Worm (Caenorhabditis elegans) whole organism, L1 larva: ENCODE data around the gene C03E10.1.

Experiments used
- ama-1 ChIP-seq: fragments of 150-350 bp; optimal IDR thresholded peaks from 2 replicates; lab custom pipeline; 2014
- blmp-1 ChIP-seq: fragments of 150-350 bp; optimal IDR thresholded peaks from 2 replicates; lab custom pipeline; 2014; ENCODE audit warnings: missing biosample characterization, missing genetic modification characterization
- ceh-82 ChIP-seq, 3 experiments: fragments of 150-350 bp in 1 of 3; sonication (generic microtip) in 2 of 3; optimal IDR thresholded peaks; 2 replicates each; lab custom pipeline; 2014 to 2017; ENCODE audit warnings: missing biosample characterization in 3 of 3, missing genetic modification characterization in 3 of 3
- jun-1 ChIP-seq: fragments of 150-350 bp; optimal IDR thresholded peaks from 2 replicates; lab custom pipeline; 2014; ENCODE audit warnings: missing biosample characterization, missing genetic modification reagents, missing genetic modification characterization
- lin-14 ChIP-seq: fragments of 200-800 bp; sonication (Bioruptor generic); optimal IDR thresholded peaks from 2 replicates; lab custom pipeline; 2018; ENCODE audit warnings: mild to moderate bottlenecking, missing genetic modification characterization, moderate library complexity, missing compliant biosample characterization
- mdl-1 ChIP-seq, 2 experiments: fragments of 150-350 bp; optimal IDR thresholded peaks; 2 replicates each; lab custom pipeline; 2014 to 2017; ENCODE audit warnings: missing biosample characterization in 2 of 2, missing genetic modification characterization in 2 of 2, inconsistent platforms in 1 of 2
- pax-3 ChIP-seq: fragments of 200-800 bp; sonication (Bioruptor generic); optimal IDR thresholded peaks from 2 replicates; lab custom pipeline; 2018; ENCODE audit warnings: mild to moderate bottlenecking, missing genetic modification characterization, moderate library complexity, missing compliant biosample characterization
- zag-1 ChIP-seq: fragments of 150-350 bp; optimal IDR thresholded peaks from 2 replicates; lab custom pipeline; 2014; ENCODE audit warnings: missing biosample characterization, missing genetic modification characterization

- no peak for TF ChIP-seq ceh-82 (tag; optimal IDR thresholded peaks at IDR 0.05; lab: Kevin White, UChicago)
- no peak for TF ChIP-seq lin-14
- TF ChIP-seq jun-1 = no peak
- no peak for TF ChIP-seq zag-1 (tag; lab: Kevin White, UChicago)
- no peak for TF ChIP-seq mdl-1 (tag; optimal IDR thresholded peaks at IDR 0.05; lab: Kevin White, UChicago)
- no peak for TF ChIP-seq ama-1 (lab: Kevin White, UChicago)
- TF ChIP-seq blmp-1 (tag; lab: Kevin White, UChicago) = no peak
- TF ChIP-seq pax-3 (tag; lab: Kevin White, UChicago) = no peak
These were observed 9.6 kb downstream of the C03E10.1 start, which contains the start of gene srh-47 for ce11 chrV:11300539-11300938.
